Fruit fly (Drosophila melanogaster) whole organism, wandering third instar larva: ENCODE data around the gene Mondo.
A peak's percentile ranks its signal among the peaks of the same experiment; 100 is the strongest.

Source experiments
- Abd-B ChIP-seq: fragments of >200 bp; optimal IDR thresholded peaks from 2 replicates; lab custom pipeline; 2017; ENCODE audit warnings: missing biosample characterization, missing genetic modification characterization
- CG32264 ChIP-seq: fragments of 200-800 bp; sonication (Bioruptor generic); optimal IDR thresholded peaks from 2 replicates; lab custom pipeline; 2016; ENCODE audit warnings: missing biosample characterization, missing genetic modification characterization
- CG9705 ChIP-seq: fragments of 200-800 bp; sonication (Bioruptor generic); optimal IDR thresholded peaks from 2 replicates; lab custom pipeline; 2018; ENCODE audit warnings: missing biosample characterization, mild to moderate bottlenecking, missing genetic modification characterization
- CrebA ChIP-seq: fragments of 200-800 bp; sonication (Bioruptor generic); optimal IDR thresholded peaks from 2 replicates; lab custom pipeline; 2016; ENCODE audit warnings: missing biosample characterization, mild to moderate bottlenecking, missing genetic modification characterization, borderline replicate concordance
- Dif ChIP-seq: fragments of 200-275, 200-300 bp; sonication (Bioruptor generic); optimal IDR thresholded peaks from 2 replicates; lab custom pipeline; 2018; ENCODE audit warnings: missing biosample characterization, missing genetic modification characterization; ENCODE audit not compliant: partially characterized antibody
- HLH106 ChIP-seq: fragments of 200-800 bp; optimal IDR thresholded peaks from 3 replicates; lab custom pipeline; 2019; ENCODE audit warnings: missing biosample characterization, mild to moderate bottlenecking, missing genetic modification characterization, moderate library complexity
- Hnf4 ChIP-seq: fragments of 200-800 bp; sonication (Bioruptor generic); optimal IDR thresholded peaks from 2 replicates; lab custom pipeline; 2016; ENCODE audit warnings: missing biosample characterization, mild to moderate bottlenecking, missing genetic modification characterization
- Hr78 ChIP-seq: fragments of >200 bp; optimal IDR thresholded peaks from 2 replicates; lab custom pipeline; 2017; ENCODE audit warnings: missing biosample characterization, missing genetic modification characterization
- Hr83 ChIP-seq: fragments of 200-300 bp; sonication (Bioruptor generic); optimal IDR thresholded peaks from 2 replicates; lab custom pipeline; 2016; ENCODE audit warnings: missing biosample characterization, mild to moderate bottlenecking, missing genetic modification characterization, moderate library complexity; ENCODE audit not compliant: poor library complexity, severe bottlenecking
- Jra ChIP-seq: sonication (Bioruptor generic); optimal IDR thresholded peaks from 2 replicates; lab custom pipeline; 2016; ENCODE audit warnings: missing biosample characterization, missing genetic modification characterization
- Mio ChIP-seq: sonication (Bioruptor generic); optimal IDR thresholded peaks from 2 replicates; lab custom pipeline; 2016; ENCODE audit warnings: missing biosample characterization, missing genetic modification characterization
- Myc ChIP-seq: fragments of >200 bp; optimal IDR thresholded peaks from 2 replicates; lab custom pipeline; 2017
- N ChIP-seq: fragments of >200 bp; optimal IDR thresholded peaks from 2 replicates; lab custom pipeline; 2018; ENCODE audit warnings: missing biosample characterization, missing external identifiers, missing genetic modification characterization
- OdsH ChIP-seq: fragments of 200-800 bp; sonication (Bioruptor generic); optimal IDR thresholded peaks from 2 replicates; lab custom pipeline; 2016; ENCODE audit warnings: missing biosample characterization, mild to moderate bottlenecking, missing genetic modification characterization
- Rel ChIP-seq, 2 experiments: fragments of 200-800 bp; sonication (Bioruptor generic) in 1 of 2; optimal IDR thresholded peaks; 2 replicates in 1 of 2; 3 replicates in 1 of 2; lab custom pipeline; 2016 to 2019; ENCODE audit warnings: mild to moderate bottlenecking in 2 of 2, missing biosample characterization in 2 of 2, missing genetic modification characterization in 2 of 2, moderate library complexity in 1 of 2
- Sp1 ChIP-seq: fragments of 200-800 bp; sonication (Bioruptor generic); optimal IDR thresholded peaks from 3 replicates; lab custom pipeline; 2019; ENCODE audit warnings: missing biosample characterization, mild to moderate bottlenecking, missing genetic modification characterization, moderate library complexity
- Vsx2 ChIP-seq: fragments of 200-300, 225-300 bp; sonication (Bioruptor generic); optimal IDR thresholded peaks from 2 replicates; lab custom pipeline; 2018; ENCODE audit warnings: missing biosample characterization, missing genetic modification characterization; ENCODE audit not compliant: partially characterized antibody
- br ChIP-seq: fragments of 200-800 bp; sonication (Bioruptor generic); optimal IDR thresholded peaks from 2 replicates; lab custom pipeline; 2016; ENCODE audit warnings: missing biosample characterization, missing genetic modification characterization
- brk ChIP-seq: fragments of 200-800 bp; sonication (Bioruptor generic); optimal IDR thresholded peaks from 2 replicates; lab custom pipeline; 2016; ENCODE audit warnings: missing biosample characterization, mild to moderate bottlenecking, missing genetic modification characterization
- dl ChIP-seq, 2 experiments: fragments of 175-275, 200-275 bp in 1 of 2; fragments of 200-275 bp in 1 of 2; sonication (Bioruptor generic); optimal IDR thresholded peaks; lab custom pipeline; 2018; ENCODE audit warnings: mild to moderate bottlenecking in 2 of 2, missing biosample characterization in 2 of 2, missing genetic modification characterization in 2 of 2, moderate library complexity in 2 of 2; ENCODE audit not compliant: partially characterized antibody in 2 of 2, insufficient read depth in 1 of 2
- dmrt93B ChIP-seq: fragments of 200-800 bp; sonication (Bioruptor generic); optimal IDR thresholded peaks from 2 replicates; lab custom pipeline; 2018; ENCODE audit warnings: missing biosample characterization, mild to moderate bottlenecking, missing genetic modification characterization
- dsf ChIP-seq: sonication (Bioruptor generic); optimal IDR thresholded peaks from 2 replicates; lab custom pipeline; 2016; ENCODE audit warnings: missing biosample characterization, missing genetic modification characterization, borderline replicate concordance
- ey ChIP-seq: fragments of 200-800 bp; sonication (Bioruptor generic); optimal IDR thresholded peaks from 2 replicates; lab custom pipeline; 2016; ENCODE audit warnings: missing biosample characterization, missing genetic modification characterization
- foxo ChIP-seq, 2 experiments: fragments of 200-800 bp; sonication (Bioruptor generic); optimal IDR thresholded peaks; 2 replicates in 1 of 2; 3 replicates in 1 of 2; lab custom pipeline; 2016 to 2017; ENCODE audit warnings: missing biosample characterization in 2 of 2, missing genetic modification characterization in 2 of 2
- fru ChIP-seq: fragments of 200-800 bp; sonication (Bioruptor generic); optimal IDR thresholded peaks from 3 replicates; lab custom pipeline; 2016; ENCODE audit warnings: missing biosample characterization, mild to moderate bottlenecking, missing genetic modification characterization
- h ChIP-seq: fragments of 200-800 bp; sonication (Bioruptor generic); optimal IDR thresholded peaks from 3 replicates; lab custom pipeline; 2016; ENCODE audit warnings: missing biosample characterization, mild to moderate bottlenecking, missing genetic modification characterization
- jim ChIP-seq: fragments of 175-275, 200-325 bp; sonication (Bioruptor generic); optimal IDR thresholded peaks from 2 replicates; lab custom pipeline; 2016; ENCODE audit warnings: missing biosample characterization, mild to moderate bottlenecking, missing genetic modification characterization
- lola ChIP-seq: fragments of >200 bp; optimal IDR thresholded peaks from 2 replicates; lab custom pipeline; 2017; ENCODE audit warnings: missing biosample characterization, missing genetic modification characterization
- pan ChIP-seq: fragments of >200 bp; optimal IDR thresholded peaks from 2 replicates; lab custom pipeline; 2017
- psq ChIP-seq: fragments of 200-800 bp; sonication (Bioruptor generic); optimal IDR thresholded peaks from 3 replicates; lab custom pipeline; 2017; ENCODE audit warnings: missing biosample characterization, mild to moderate bottlenecking, missing genetic modification characterization, moderate library complexity
- rgr ChIP-seq: fragments of 200-800 bp; sonication (Bioruptor generic); optimal IDR thresholded peaks from 3 replicates; lab custom pipeline; 2016; ENCODE audit warnings: missing biosample characterization, mild to moderate bottlenecking, missing genetic modification characterization
- sage ChIP-seq: fragments of 200-800 bp; sonication (Bioruptor generic); optimal IDR thresholded peaks from 2 replicates; lab custom pipeline; 2016; ENCODE audit warnings: missing biosample characterization, mild to moderate bottlenecking, missing genetic modification characterization
- sv ChIP-seq: fragments of 200-800 bp; sonication (Bioruptor generic); optimal IDR thresholded peaks from 3 replicates; lab custom pipeline; 2016; ENCODE audit warnings: missing biosample characterization, missing genetic modification characterization
- tai ChIP-seq: sonication (Bioruptor generic); optimal IDR thresholded peaks from 2 replicates; lab custom pipeline; 2016; ENCODE audit warnings: missing biosample characterization, missing genetic modification characterization
- usp ChIP-seq: fragments of >200 bp; optimal IDR thresholded peaks from 2 replicates; lab custom pipeline; 2017; ENCODE audit warnings: missing biosample characterization, missing genetic modification characterization
- woc ChIP-seq: sonication (Bioruptor generic); optimal IDR thresholded peaks from 2 replicates; lab custom pipeline; 2016; ENCODE audit warnings: missing biosample characterization, mild to moderate bottlenecking, missing genetic modification characterization

The Mondo gene

DNA sequence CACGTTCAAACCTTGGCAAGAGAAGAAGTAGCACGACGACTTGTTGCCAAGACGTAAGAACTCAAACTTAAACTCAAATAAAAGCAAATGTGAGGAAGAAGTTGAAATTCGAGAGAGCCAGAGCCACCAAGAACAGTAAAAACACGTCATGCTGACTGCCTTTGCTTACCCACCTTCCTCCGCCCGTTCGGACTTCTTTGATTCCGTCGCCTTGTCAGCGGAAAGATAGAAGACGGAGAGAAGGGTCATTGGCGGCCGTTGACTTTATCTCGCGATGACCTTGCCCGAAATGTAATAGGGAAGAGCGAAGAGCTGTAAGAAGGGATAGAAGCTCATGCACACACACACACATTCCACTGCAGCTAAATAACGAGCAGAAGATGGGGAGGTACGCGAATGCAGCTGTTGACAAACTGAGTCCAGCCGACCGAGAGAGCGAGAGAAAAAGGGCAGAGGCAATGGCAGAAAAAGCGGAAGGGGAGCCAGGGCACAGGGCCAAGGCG lies 65.8 kb downstream of the Mondo start:
- peak; percentile 4 for TF ChIP-seq rgr (GFP tag; lab: Kevin White, UChicago)
- TF ChIP-seq dsf (GFP tag; lab: Kevin White, UChicago), result no peak
- no peak for TF ChIP-seq CG32264 (GFP tag; lab: Kevin White, UChicago)
- no peak for TF ChIP-seq Abd-B (GFP tag; lab: Kevin White, UChicago)
- peak; percentile 41 for TF ChIP-seq Dif
- no peak for TF ChIP-seq foxo (GFP tag; optimal IDR thresholded peaks at IDR 0.05; lab: Kevin White, UChicago)
- no peak for TF ChIP-seq h (GFP tag; lab: Kevin White, UChicago)
- TF ChIP-seq psq (GFP tag; lab: Kevin White, UChicago), result peak; percentile 96
- peak; percentile 12 for TF ChIP-seq woc (GFP tag; lab: Kevin White, UChicago)
- no peak for TF ChIP-seq Myc (lab: Kevin White, UChicago)
- TF ChIP-seq sage (GFP tag; lab: Kevin White, UChicago), result peak; percentile 6
- peak; percentile 70 for TF ChIP-seq brk (GFP tag; lab: Kevin White, UChicago)
- peak; percentile 49 for TF ChIP-seq fru (GFP tag; lab: Kevin White, UChicago)
- no peak for TF ChIP-seq Rel (GFP tag; optimal IDR thresholded peaks at IDR 0.05; lab: Kevin White, UChicago)
- peak; percentile 71 for TF ChIP-seq Rel (tag; optimal IDR thresholded peaks at IDR 0.05; lab: Kevin White, UChicago)
- peak; percentile 43 for TF ChIP-seq Hr83
- no peak for TF ChIP-seq jim (GFP tag; lab: Kevin White, UChicago)
- no peak for TF ChIP-seq ey (GFP tag; lab: Kevin White, UChicago)
- TF ChIP-seq tai (GFP tag; lab: Kevin White, UChicago), result no peak
- TF ChIP-seq CG9705 (GFP tag; lab: Kevin White, UChicago), result no peak
- TF ChIP-seq Hr78, result no peak
- TF ChIP-seq pan, result no peak

- TF ChIP-seq br (GFP tag; lab: Kevin White, UChicago) (no peak), Sp1 (GFP tag; lab: Kevin White, UChicago) (no peak), N (GFP tag; lab: Kevin White, UChicago) (no peak), lola (GFP tag; lab: Kevin White, UChicago) (no peak), pan (no peak), HLH106 (tag; lab: Kevin White, UChicago) (no peak), CrebA (no peak), fru (GFP tag; lab: Kevin White, UChicago) (no peak), Hr78 (no peak), Vsx2 (no peak), OdsH (GFP tag; lab: Kevin White, UChicago) (no peak), foxo (GFP tag; optimal IDR thresholded peaks at IDR 0.05; lab: Kevin White, UChicago) (no peak), CG9705 (GFP tag; lab: Kevin White, UChicago) (no peak), jim (GFP tag; lab: Kevin White, UChicago) (no peak)
- TF ChIP-seq, all 38 proteins: peak for 0
Measured at dm6 chr2L:21242369-21242768, 67.5 kb downstream of the Mondo start.

DNA sequence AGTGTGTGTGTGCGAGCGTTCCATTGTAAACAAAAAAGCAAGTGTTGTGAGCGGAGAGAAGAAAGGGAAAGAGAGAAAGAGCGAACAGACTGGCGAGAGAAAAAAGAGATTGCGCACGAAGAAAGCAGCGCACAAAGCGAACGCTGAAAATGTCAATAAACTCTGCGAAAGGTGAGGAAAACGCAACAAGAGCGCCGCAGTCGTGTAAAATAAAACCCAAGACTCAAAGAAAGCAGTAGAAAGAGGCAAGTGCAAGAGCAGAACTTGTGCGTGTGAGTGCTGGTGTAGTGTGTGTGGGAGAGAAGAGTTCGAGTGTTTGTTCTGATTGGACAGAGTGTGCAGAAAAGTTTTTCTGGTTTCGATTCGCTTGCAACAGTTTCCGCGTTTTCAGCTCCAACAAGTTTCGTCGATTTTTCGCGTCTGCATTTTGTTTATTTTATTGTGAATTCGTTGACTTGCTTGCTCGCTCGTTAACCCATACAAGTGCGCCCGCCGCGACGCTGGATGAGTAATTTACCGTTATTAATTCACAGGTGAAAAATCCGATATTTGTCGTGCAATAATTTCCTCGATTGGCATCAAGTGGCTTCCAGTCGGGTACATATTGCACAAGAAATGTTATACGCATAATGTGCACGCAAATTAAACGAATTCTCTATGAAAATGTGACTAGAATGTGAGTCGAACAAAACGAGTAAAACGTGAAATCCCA lies 71.9 kb downstream of the Mondo start:
- TF ChIP-seq foxo (GFP tag; optimal IDR thresholded peaks at IDR 0.05; lab: Kevin White, UChicago), result peak in 1 of 2 experiments; percentile 64
- peak; percentile 62 to 73 for TF ChIP-seq dl (GFP tag; optimal IDR thresholded peaks at IDR 0.05; lab: Kevin White, UChicago; ENCODE audit: insufficient read depth in 1 of 2, partially characterized antibody in 2 of 2)
- TF ChIP-seq Hr83, result peak; percentile 63
- no peak for TF ChIP-seq dsf (GFP tag; lab: Kevin White, UChicago)
- TF ChIP-seq h (GFP tag; lab: Kevin White, UChicago), result peak; percentile 40
- peak; percentile 99 for TF ChIP-seq psq (GFP tag; lab: Kevin White, UChicago)
- no peak for TF ChIP-seq Hr78
- TF ChIP-seq Jra (GFP tag; lab: Kevin White, UChicago), result peak; percentile 6
- TF ChIP-seq Dif, result peak; percentile 86
- TF ChIP-seq Vsx2, result peak; percentile 72
- peak; percentile 18 for TF ChIP-seq rgr (GFP tag; lab: Kevin White, UChicago)
- no peak for TF ChIP-seq br (GFP tag; lab: Kevin White, UChicago)
- TF ChIP-seq Mio (GFP tag; lab: Kevin White, UChicago), result no peak
- TF ChIP-seq sage (GFP tag; lab: Kevin White, UChicago), result peak; percentile 48
- no peak for TF ChIP-seq Myc (lab: Kevin White, UChicago)
- TF ChIP-seq jim (GFP tag; lab: Kevin White, UChicago), result peak; percentile 11
- no peak for TF ChIP-seq usp
- no peak for TF ChIP-seq brk (GFP tag; lab: Kevin White, UChicago)
- peak; percentile 18 for TF ChIP-seq CG32264 (GFP tag; lab: Kevin White, UChicago)
- no peak for TF ChIP-seq dmrt93B
- peak; percentile 13 for TF ChIP-seq Hnf4 (GFP tag; lab: Kevin White, UChicago)
- TF ChIP-seq sv (GFP tag; lab: Kevin White, UChicago), result no peak
- TF ChIP-seq Rel (GFP tag; optimal IDR thresholded peaks at IDR 0.05; lab: Kevin White, UChicago), result peak; percentile 75
- peak; percentile 24 for TF ChIP-seq Rel (tag; optimal IDR thresholded peaks at IDR 0.05; lab: Kevin White, UChicago)
- no peak for TF ChIP-seq pan
- no peak for TF ChIP-seq woc (GFP tag; lab: Kevin White, UChicago)
- no peak for TF ChIP-seq CG9705 (GFP tag; lab: Kevin White, UChicago)
- TF ChIP-seq HLH106 (tag; lab: Kevin White, UChicago), result no peak
- TF ChIP-seq lola (GFP tag; lab: Kevin White, UChicago), result no peak
- TF ChIP-seq tai (GFP tag; lab: Kevin White, UChicago), result peak; percentile 65
- no peak for TF ChIP-seq Abd-B (GFP tag; lab: Kevin White, UChicago)
- TF ChIP-seq N (GFP tag; lab: Kevin White, UChicago), result no peak
